Worm (Caenorhabditis elegans) whole organism, L3 larva: Measurements from ENCODE around the gene dod-21.
A peak's percentile ranks its signal among the peaks of the same experiment; 100 is the strongest.

Experiments used
- ZK546.5 ChIP-seq: sonication (generic microtip); optimal IDR thresholded peaks from 2 replicates; lab custom pipeline; 2017; ENCODE audit warnings: missing biosample characterization, missing genetic modification characterization
- aly-2 ChIP-seq: fragments of 150-350 bp; optimal IDR thresholded peaks from 2 replicates; lab custom pipeline; 2014; ENCODE audit warnings: missing biosample characterization, missing genetic modification characterization
- ama-1 ChIP-seq: fragments of 150-350 bp; optimal IDR thresholded peaks from 2 replicates; lab custom pipeline; 2018
- ceh-28 ChIP-seq: fragments of 150-350 bp; optimal IDR thresholded peaks from 2 replicates; lab custom pipeline; 2014; ENCODE audit warnings: missing biosample characterization, missing genetic modification reagents, missing genetic modification characterization
- ceh-82 ChIP-seq: fragments of 150-350 bp; optimal IDR thresholded peaks from 2 replicates; lab custom pipeline; 2014; ENCODE audit warnings: missing biosample characterization, missing genetic modification characterization
- daf-12 ChIP-seq: fragments of 150-350 bp; optimal IDR thresholded peaks from 2 replicates; lab custom pipeline; 2014; ENCODE audit warnings: missing biosample characterization, missing genetic modification reagents, missing genetic modification characterization
- egl-5 ChIP-seq: fragments of 150-350 bp; optimal IDR thresholded peaks from 2 replicates; lab custom pipeline; 2017; ENCODE audit warnings: missing biosample characterization, missing genetic modification reagents, missing genetic modification characterization, inconsistent platforms
- elt-1 ChIP-seq: fragments of 150-350 bp; optimal IDR thresholded peaks from 2 replicates; lab custom pipeline; 2014; ENCODE audit warnings: missing biosample characterization, missing genetic modification characterization
- elt-2 ChIP-seq: sonication (generic microtip); optimal IDR thresholded peaks from 2 replicates; lab custom pipeline; 2016; ENCODE audit warnings: missing genetic modification reagents, mild to moderate bottlenecking, missing genetic modification characterization, missing compliant biosample characterization
- eor-1 ChIP-seq, 2 experiments: fragments of 150-350 bp; optimal IDR thresholded peaks; 2 replicates each; lab custom pipeline; 2014 to 2018; ENCODE audit warnings: missing biosample characterization in 2 of 2, missing genetic modification characterization in 2 of 2
- fos-1 ChIP-seq: fragments of 150-350 bp; optimal IDR thresholded peaks from 2 replicates; lab custom pipeline; 2014; ENCODE audit warnings: missing biosample characterization, missing genetic modification characterization
- hmg-11 ChIP-seq: sonication (generic microtip); optimal IDR thresholded peaks from 2 replicates; lab custom pipeline; 2016; ENCODE audit warnings: missing genetic modification characterization, missing compliant biosample characterization
- lin-15B ChIP-seq: fragments of 150-350 bp; optimal IDR thresholded peaks from 2 replicates; lab custom pipeline; 2014; ENCODE audit warnings: missing biosample characterization, missing genetic modification characterization
- lin-39 ChIP-seq: fragments of 150-350 bp; optimal IDR thresholded peaks from 2 replicates; lab custom pipeline; 2018; ENCODE audit warnings: missing biosample characterization, missing genetic modification reagents, missing genetic modification characterization
- mdl-1 ChIP-seq: fragments of 150-350 bp; optimal IDR thresholded peaks from 2 replicates; lab custom pipeline; 2014; ENCODE audit warnings: missing biosample characterization, missing genetic modification characterization
- nfya-1 ChIP-seq: sonication (generic microtip); optimal IDR thresholded peaks from 2 replicates; lab custom pipeline; 2017; ENCODE audit warnings: missing genetic modification characterization, mild to moderate bottlenecking, missing compliant biosample characterization, antibody characterized with exemption, moderate library complexity; ENCODE audit not compliant: insufficient read depth
- nhr-11 ChIP-seq: fragments of 150-350 bp; optimal IDR thresholded peaks from 2 replicates; lab custom pipeline; 2014; ENCODE audit warnings: missing biosample characterization, missing genetic modification characterization
- nhr-12 ChIP-seq: fragments of 150-350 bp; optimal IDR thresholded peaks from 2 replicates; lab custom pipeline; 2014; ENCODE audit warnings: missing biosample characterization, missing genetic modification characterization
- nhr-28 ChIP-seq: fragments of 150-350 bp; optimal IDR thresholded peaks from 2 replicates; lab custom pipeline; 2014; ENCODE audit warnings: missing biosample characterization, missing genetic modification characterization
- nhr-67 ChIP-seq: fragments of 150-350 bp; optimal IDR thresholded peaks from 2 replicates; lab custom pipeline; 2014; ENCODE audit warnings: missing biosample characterization, missing genetic modification characterization
- nhr-76 ChIP-seq: fragments of 150-350 bp; sonication (generic microtip); optimal IDR thresholded peaks from 5 replicates; lab custom pipeline; 2014; ENCODE audit warnings: missing biosample characterization, missing genetic modification characterization
- nhr-77 ChIP-seq: fragments of 150-350 bp; optimal IDR thresholded peaks from 2 replicates; lab custom pipeline; 2014; ENCODE audit warnings: missing biosample characterization, missing genetic modification characterization
- pha-4 ChIP-seq: fragments of 150-350 bp; optimal IDR thresholded peaks from 2 replicates; lab custom pipeline; 2014; ENCODE audit warnings: missing biosample characterization, missing genetic modification reagents, missing genetic modification characterization
- pqm-1 ChIP-seq: fragments of 150-350 bp; optimal IDR thresholded peaks from 2 replicates; lab custom pipeline; 2017; ENCODE audit warnings: missing biosample characterization, missing genetic modification characterization, inconsistent platforms
- sea-2 ChIP-seq: fragments of 150-350 bp; sonication (generic microtip); optimal IDR thresholded peaks from 4 replicates; lab custom pipeline; 2014; ENCODE audit warnings: missing biosample characterization, missing genetic modification reagents, missing genetic modification characterization
- tbx-2 ChIP-seq: sonication (generic microtip); optimal IDR thresholded peaks from 2 replicates; lab custom pipeline; 2016; ENCODE audit warnings: mild to moderate bottlenecking, missing genetic modification characterization, missing compliant biosample characterization
- zag-1 ChIP-seq: fragments of 150-350 bp; optimal IDR thresholded peaks from 2 replicates; lab custom pipeline; 2014; ENCODE audit warnings: missing biosample characterization, missing genetic modification characterization
- ztf-4 ChIP-seq: fragments of 150-350 bp; optimal IDR thresholded peaks from 2 replicates; lab custom pipeline; 2014; ENCODE audit warnings: missing biosample characterization, missing genetic modification characterization

The dod-21 gene

ce11 chrIV:12936221-12936776, at the start of gene dod-21, which contains the start of gene cld-1:
TSS of gene dod-21 (plus strand) at chrIV:12936738.
TSS of gene cld-1 (minus strand) at chrIV:12936271.
- TF ChIP-seq ztf-4 (tag; lab: Kevin White, UChicago) (no peak), hmg-11 (tag; lab: Kevin White, UChicago) (no peak), elt-2 (tag; lab: Kevin White, UChicago) (peak; percentile 98), nhr-77 (tag; lab: Kevin White, UChicago) (no peak), nfya-1 (tag; lab: Kevin White, UChicago) (peak; percentile 8), ceh-82 (tag; lab: Kevin White, UChicago) (no peak), ZK546.5 (tag; lab: Kevin White, UChicago) (no peak), egl-5 (no peak), pqm-1 (tag; lab: Kevin White, UChicago) (peak; percentile 49)

- peak; percentile 93 for TF ChIP-seq pqm-1 (tag; lab: Kevin White, UChicago)
- no peak for TF ChIP-seq lin-39 (tag; lab: Kevin White, UChicago)
- TF ChIP-seq elt-2 (tag; lab: Kevin White, UChicago), result peak; percentile 94
Measured at ce11 chrIV:12890445-12890844, 46.1 kb upstream of the dod-21 start, which contains the start of gene K08D8.6. TSS of gene K08D8.6 (minus strand) at chrIV:12890508.

ce11 chrIV:12891080-12891479, 45.5 kb upstream of the dod-21 start:
- peak; percentile 65 for TF ChIP-seq elt-2 (tag; lab: Kevin White, UChicago)
- TF ChIP-seq nhr-67, result no peak
- TF ChIP-seq egl-5, result no peak
- no peak for TF ChIP-seq zag-1 (tag; lab: Kevin White, UChicago)
- TF ChIP-seq ama-1 (lab: Kevin White, UChicago), result no peak
- TF ChIP-seq pqm-1 (tag; lab: Kevin White, UChicago), result peak; percentile 14
- TF ChIP-seq daf-12 (tag; lab: Kevin White, UChicago), result no peak
- TF ChIP-seq, all 47 proteins: peak for 2

- peak; percentile 30 for TF ChIP-seq elt-2 (tag; lab: Kevin White, UChicago)
- no peak for TF ChIP-seq lin-39 (tag; lab: Kevin White, UChicago)
Measured at ce11 chrIV:12892194-12892593, 44.3 kb upstream of the dod-21 start, which contains the start of gene K08D8.1. TSS of gene K08D8.1 (plus strand) at chrIV:12892494.

ce11 chrIV:12893166-12893565, 43.4 kb upstream of the dod-21 start, which contains the start of gene K08D8.12:
TSS of gene K08D8.12 (plus strand) at chrIV:12893466.
- no peak for TF ChIP-seq nhr-76 (tag; lab: Kevin White, UChicago)
- no peak for TF ChIP-seq hmg-11 (tag; lab: Kevin White, UChicago)
- no peak for TF ChIP-seq mdl-1 (tag; lab: Kevin White, UChicago)
- no peak for TF ChIP-seq nhr-12
- TF ChIP-seq nhr-77 (tag; lab: Kevin White, UChicago), result no peak
- TF ChIP-seq sea-2 (GFP tag; lab: Kevin White, UChicago), result no peak
- no peak for TF ChIP-seq aly-2 (tag; lab: Kevin White, UChicago)
- no peak for TF ChIP-seq nhr-28 (tag; lab: Kevin White, UChicago)
- TF ChIP-seq nhr-11, result no peak
- no peak for TF ChIP-seq ceh-28 (tag; lab: Kevin White, UChicago)
- no peak for TF ChIP-seq fos-1
- TF ChIP-seq ZK546.5 (tag; lab: Kevin White, UChicago), result no peak
- no peak for TF ChIP-seq ceh-82 (tag; lab: Kevin White, UChicago)
- TF ChIP-seq daf-12 (tag; lab: Kevin White, UChicago), result no peak

ce11 chrIV:12894996-12895395, 41.5 kb upstream of the dod-21 start, which contains the start of gene K08D8.11:
TSS of gene K08D8.11 (plus strand) at chrIV:12895296.
- TF ChIP-seq pha-4 (tag; lab: Kevin White, UChicago) (no peak), ZK546.5 (tag; lab: Kevin White, UChicago) (no peak), lin-15B (tag; lab: Kevin White, UChicago) (no peak), tbx-2 (tag; lab: Kevin White, UChicago) (no peak), elt-1 (tag; lab: Kevin White, UChicago) (no peak), eor-1 (tag; optimal IDR thresholded peaks at IDR 0.05; lab: Kevin White, UChicago) (no peak), elt-2 (tag; lab: Kevin White, UChicago) (no peak), nhr-67 (no peak)
